Worm (Caenorhabditis elegans): ENCODE results near the gene rpl-21.

ce11 chrIII:8129195-8129594, 832 bp downstream of the rpl-21 start:
- no peak for TF ChIP-seq flt-1 (GFP tag; IDR thresholded peaks at IDR 0.05)
- TF ChIP-seq pes-1 (GFP tag; IDR thresholded peaks at IDR 0.05): no peak
- TF ChIP-seq scrt-1 (GFP tag; IDR thresholded peaks at IDR 0.05): no peak
- no peak for TF ChIP-seq tra-4 (tag; optimal IDR thresholded peaks at IDR 0.05)

Measured in whole organism, early embryonic.